Worm (Caenorhabditis elegans) whole organism, L4 larva: ENCODE data around the gene lmtr-3.

Experiments
- F10B5.3 ChIP-seq: sonication (generic microtip); optimal IDR thresholded peaks from 2 replicates; lab custom pipeline; 2016; ENCODE audit warnings: mild to moderate bottlenecking, missing genetic modification characterization, missing compliant biosample characterization
- F37D6.2 ChIP-seq: sonication (generic microtip); optimal IDR thresholded peaks from 2 replicates; lab custom pipeline; 2016; ENCODE audit warnings: mild to moderate bottlenecking, missing genetic modification characterization, missing compliant biosample characterization
- T26A8.4 ChIP-seq: fragments of 200-800 bp; sonication (Bioruptor generic); IDR thresholded peaks from 2 replicates; pipeline ENCODE4 v1.3.6; 2022; ENCODE audit warnings: missing genetic modification characterization, missing compliant biosample characterization
- Y105C5A.15 ChIP-seq: fragments of 200-800 bp; sonication (Bioruptor generic); IDR thresholded peaks from 2 replicates; pipeline ENCODE4 v1.3.6; 2022; ENCODE audit warnings: missing genetic modification characterization, missing compliant biosample characterization
- Y48G9A.11 ChIP-seq: fragments of 200-800 bp; sonication (Bioruptor generic); IDR thresholded peaks from 2 replicates; pipeline ENCODE4 v1.3.6; 2022; ENCODE audit warnings: missing genetic modification reagents, missing genetic modification characterization, missing compliant biosample characterization
- Y5F2A.4 ChIP-seq: fragments of 200-800 bp; sonication (Bioruptor generic); optimal IDR thresholded peaks from 2 replicates; lab custom pipeline; 2018; ENCODE audit warnings: mild to moderate bottlenecking, missing genetic modification characterization, missing compliant biosample characterization
- aly-2 ChIP-seq: sonication (generic microtip); optimal IDR thresholded peaks from 2 replicates; lab custom pipeline; 2018; ENCODE audit warnings: missing biosample characterization, missing genetic modification characterization
- attf-4 ChIP-seq: sonication (generic microtip); optimal IDR thresholded peaks from 3 replicates; lab custom pipeline; 2017; ENCODE audit warnings: missing biosample characterization, missing genetic modification characterization
- ceh-28 ChIP-seq: fragments of 150-350 bp; optimal IDR thresholded peaks from 2 replicates; lab custom pipeline; 2014; ENCODE audit warnings: missing biosample characterization, missing genetic modification reagents, missing genetic modification characterization
- ceh-82 ChIP-seq: sonication (generic microtip); optimal IDR thresholded peaks from 2 replicates; lab custom pipeline; 2017; ENCODE audit warnings: missing biosample characterization, missing genetic modification characterization
- ctbp-1 ChIP-seq: fragments of 200-800 bp; sonication (Bioruptor generic); IDR thresholded peaks from 2 replicates; pipeline ENCODE4 v1.3.6; 2022; ENCODE audit warnings: missing genetic modification reagents, missing genetic modification characterization, missing compliant biosample characterization
- daf-12 ChIP-seq: fragments of 150-350 bp; optimal IDR thresholded peaks from 2 replicates; lab custom pipeline; 2014; ENCODE audit warnings: missing biosample characterization, missing genetic modification reagents, missing genetic modification characterization
- dmd-9 ChIP-seq: fragments of 200-800 bp; sonication (Bioruptor generic); IDR thresholded peaks from 2 replicates; pipeline ENCODE4 v1.3.6; 2022; ENCODE audit warnings: missing genetic modification reagents, missing genetic modification characterization, missing compliant biosample characterization
- dpl-1 ChIP-seq: fragments of 150-350 bp; optimal IDR thresholded peaks from 2 replicates; lab custom pipeline; 2014; ENCODE audit warnings: missing biosample characterization, missing genetic modification reagents, missing genetic modification characterization
- fkh-10 ChIP-seq: fragments of 150-350 bp; optimal IDR thresholded peaks from 2 replicates; lab custom pipeline; 2014; ENCODE audit warnings: missing biosample characterization, missing genetic modification reagents, missing genetic modification characterization
- gei-8 ChIP-seq: fragments of 200-800 bp; sonication (Bioruptor generic); optimal IDR thresholded peaks from 2 replicates; lab custom pipeline; 2018; ENCODE audit warnings: mild to moderate bottlenecking, missing genetic modification characterization, missing compliant biosample characterization
- hif-1 ChIP-seq, 2 experiments: sonication (generic microtip); optimal IDR thresholded peaks; 2 replicates each; lab custom pipeline; 2016 to 2017; ENCODE audit warnings: missing compliant biosample characterization in 2 of 2, missing genetic modification characterization in 2 of 2, missing genetic modification reagents in 2 of 2, missing genotype in 2 of 2, mild to moderate bottlenecking in 1 of 2
- hlh-11 ChIP-seq: fragments of 200-800 bp; sonication (Bioruptor generic); optimal IDR thresholded peaks from 2 replicates; lab custom pipeline; 2018; ENCODE audit warnings: mild to moderate bottlenecking, missing genetic modification characterization, missing compliant biosample characterization
- hlh-30 ChIP-seq: sonication (generic microtip); optimal IDR thresholded peaks from 2 replicates; lab custom pipeline; 2017; ENCODE audit warnings: antibody characterized with exemption, mild to moderate bottlenecking, missing genetic modification characterization, missing compliant biosample characterization; ENCODE audit not compliant: insufficient read depth
- jun-1 ChIP-seq: fragments of 150-350 bp; optimal IDR thresholded peaks from 2 replicates; lab custom pipeline; 2014; ENCODE audit warnings: missing biosample characterization, missing genetic modification reagents, missing genetic modification characterization
- lim-7 ChIP-seq: fragments of 200-800 bp; sonication (Bioruptor generic); IDR thresholded peaks from 2 replicates; pipeline ENCODE4 v1.3.6; 2022; ENCODE audit warnings: missing genetic modification characterization, missing compliant biosample characterization
- lin-38 ChIP-seq: fragments of 200-800 bp; sonication (Bioruptor generic); IDR thresholded peaks from 2 replicates; pipeline ENCODE4 v1.3.6; 2022; ENCODE audit warnings: missing genetic modification reagents, missing genetic modification characterization, missing compliant biosample characterization
- lin-39 ChIP-seq: fragments of 150-350 bp; optimal IDR thresholded peaks from 2 replicates; lab custom pipeline; 2014; ENCODE audit warnings: missing biosample characterization, missing genetic modification reagents, missing genetic modification characterization
- lir-3 ChIP-seq: sonication (generic microtip); optimal IDR thresholded peaks from 2 replicates; lab custom pipeline; 2016; ENCODE audit warnings: mild to moderate bottlenecking, missing genetic modification characterization, missing compliant biosample characterization
- lsy-2 ChIP-seq, 2 experiments: fragments of 150-350 bp in 1 of 2; sonication (generic microtip) in 1 of 2; optimal IDR thresholded peaks; 2 replicates each; lab custom pipeline; 2014 to 2017; ENCODE audit warnings: missing biosample characterization in 2 of 2, missing genetic modification characterization in 2 of 2
- madf-9 ChIP-seq: fragments of 200-800 bp; sonication (Bioruptor generic); conservative IDR thresholded peaks from 2 replicates; pipeline ENCODE4 v1.3.6; 2022; ENCODE audit warnings: missing genetic modification reagents, missing genetic modification characterization, missing compliant biosample characterization
- mdl-1 ChIP-seq, 2 experiments: fragments of 150-350 bp in 1 of 2; sonication (generic microtip) in 1 of 2; optimal IDR thresholded peaks; 2 replicates each; lab custom pipeline; 2014 to 2017; ENCODE audit warnings: missing biosample characterization in 2 of 2, missing genetic modification characterization in 2 of 2
- mdt-29 ChIP-seq: fragments of 200-800 bp; sonication (Bioruptor generic); IDR thresholded peaks from 2 replicates; pipeline ENCODE4 v1.3.6; 2022; ENCODE audit warnings: missing genetic modification reagents, missing genetic modification characterization, missing compliant biosample characterization
- mes-2 ChIP-seq: sonication (generic microtip); optimal IDR thresholded peaks from 2 replicates; lab custom pipeline; 2016; ENCODE audit warnings: missing genotype, mild to moderate bottlenecking, missing genetic modification characterization, missing compliant biosample characterization; ENCODE audit not compliant: poor library complexity, severe bottlenecking
- nhr-102 ChIP-seq: sonication (generic microtip); optimal IDR thresholded peaks from 2 replicates; lab custom pipeline; 2016; ENCODE audit warnings: mild to moderate bottlenecking, missing genetic modification characterization, moderate library complexity, missing compliant biosample characterization
- nhr-28 ChIP-seq: fragments of 150-350 bp; optimal IDR thresholded peaks from 2 replicates; lab custom pipeline; 2014; ENCODE audit warnings: missing biosample characterization, missing genetic modification characterization
- nhr-42 ChIP-seq: fragments of 200-800 bp; sonication (Bioruptor generic); IDR thresholded peaks from 2 replicates; pipeline ENCODE4 v1.3.6; 2022; ENCODE audit warnings: missing genetic modification characterization, missing compliant biosample characterization
- nhr-48 ChIP-seq: sonication (generic microtip); optimal IDR thresholded peaks from 2 replicates; lab custom pipeline; 2016; ENCODE audit warnings: mild to moderate bottlenecking, missing genetic modification characterization, missing compliant biosample characterization
- nhr-76 ChIP-seq: fragments of 150-350 bp; optimal IDR thresholded peaks from 2 replicates; lab custom pipeline; 2014; ENCODE audit warnings: missing biosample characterization, missing genetic modification characterization
- nhr-77 ChIP-seq: fragments of 150-350 bp; optimal IDR thresholded peaks from 2 replicates; lab custom pipeline; 2014; ENCODE audit warnings: missing biosample characterization, missing genetic modification characterization
- php-3 ChIP-seq: fragments of 200-800 bp; sonication (Bioruptor generic); IDR thresholded peaks from 2 replicates; pipeline ENCODE4 v1.3.6; 2022; ENCODE audit warnings: missing genetic modification reagents, missing genetic modification characterization, missing compliant biosample characterization
- pqm-1 ChIP-seq: sonication (generic microtip); optimal IDR thresholded peaks from 2 replicates; lab custom pipeline; 2017; ENCODE audit warnings: missing biosample characterization, missing genetic modification characterization
- rbr-2 ChIP-seq: sonication (generic microtip); optimal IDR thresholded peaks from 2 replicates; lab custom pipeline; 2016; ENCODE audit warnings: missing genotype, missing genetic modification characterization, missing compliant biosample characterization
- sdz-12 ChIP-seq: fragments of 200-800 bp; sonication (Bioruptor generic); optimal IDR thresholded peaks from 2 replicates; lab custom pipeline; 2018; ENCODE audit warnings: mild to moderate bottlenecking, missing genetic modification characterization, missing compliant biosample characterization
- snpc-1.2 ChIP-seq: fragments of 200-800 bp; sonication (Bioruptor generic); IDR thresholded peaks from 2 replicates; pipeline ENCODE4 v1.3.6; 2022; ENCODE audit warnings: missing genetic modification reagents, missing genetic modification characterization, missing compliant biosample characterization
- spr-1 ChIP-seq: sonication (generic microtip); optimal IDR thresholded peaks from 2 replicates; lab custom pipeline; 2016; ENCODE audit warnings: mild to moderate bottlenecking, missing genetic modification characterization, missing compliant biosample characterization
- tag-97 ChIP-seq: fragments of 200-800 bp; sonication (Bioruptor generic); IDR thresholded peaks from 2 replicates; pipeline ENCODE4 v1.3.6; 2022; ENCODE audit warnings: missing genetic modification characterization, missing compliant biosample characterization
- tra-1 ChIP-seq: fragments of 200-800 bp; sonication (Bioruptor generic); IDR thresholded peaks from 2 replicates; pipeline ENCODE4 v1.3.6; 2022; ENCODE audit warnings: missing genetic modification reagents, missing genetic modification characterization, missing compliant biosample characterization
- unc-130 ChIP-seq: sonication (generic microtip); optimal IDR thresholded peaks from 2 replicates; lab custom pipeline; 2016; ENCODE audit warnings: missing genetic modification reagents, missing genetic modification characterization, missing compliant biosample characterization
- zip-2 ChIP-seq: fragments of 150-350 bp; optimal IDR thresholded peaks from 2 replicates; lab custom pipeline; 2014; ENCODE audit warnings: missing biosample characterization, missing genetic modification characterization
- ztf-7 ChIP-seq: fragments of 150-350 bp; optimal IDR thresholded peaks from 2 replicates; lab custom pipeline; 2014; ENCODE audit warnings: missing biosample characterization, missing genetic modification characterization

Gene lmtr-3

ce11 chrV:11078104-11078724 is 45.8 kb upstream of the lmtr-3 start, which contains the start of gene act-2 (continued):
- TF ChIP-seq nhr-102, result no peak
- no peak for TF ChIP-seq F10B5.3 (tag; lab: Kevin White, UChicago)
- peak; percentile 88 for TF ChIP-seq hlh-30 (tag; lab: Kevin White, UChicago)
- TF ChIP-seq mdt-29 (GFP tag; lab: Robert Waterston, UW), result 0 out of 2 replicates have a peak, but pooled peaks have one; percentile 32
- TF ChIP-seq rbr-2, result peak; percentile 72
- TF ChIP-seq gei-8, result no peak
- TF ChIP-seq lin-39 (tag; lab: Kevin White, UChicago), result no peak
- no peak for TF ChIP-seq snpc-1.2 (GFP tag; lab: Robert Waterston, UW)
- TF ChIP-seq fkh-10 (GFP tag; lab: Kevin White, UChicago), result peak; percentile 64
- no peak for TF ChIP-seq Y105C5A.15 (GFP tag; lab: Robert Waterston, UW)
- TF ChIP-seq mes-2 (tag; lab: Kevin White, UChicago), result peak; percentile 76
- no peak for TF ChIP-seq T26A8.4
- no peak for TF ChIP-seq F37D6.2
- peak in 1 of 2 experiments; percentile 69 for TF ChIP-seq mdl-1 (tag; optimal IDR thresholded peaks at IDR 0.05; lab: Kevin White, UChicago)
- no peak for TF ChIP-seq tag-97 (GFP tag; lab: Robert Waterston, UW)
- peak; percentile 59; the same call in 1 of the 2 replicates for TF ChIP-seq madf-9 (GFP tag; lab: Robert Waterston, UW)
- peak in 1 of 2 experiments; percentile 44 for TF ChIP-seq hif-1 (tag; optimal IDR thresholded peaks at IDR 0.05; lab: Kevin White, UChicago)
- TF ChIP-seq dmd-9, result no peak
- no peak for TF ChIP-seq Y5F2A.4
- peak; percentile 21 for TF ChIP-seq unc-130 (GFP tag; lab: Kevin White, UChicago)
- TF ChIP-seq lin-38 (GFP tag; lab: Robert Waterston, UW), result peak; percentile 94
- peak; percentile 37 for TF ChIP-seq spr-1 (tag; lab: Kevin White, UChicago)
- 0 out of 2 replicates have a peak, but pooled peaks have one; percentile 26 for TF ChIP-seq ctbp-1 (GFP tag; lab: Robert Waterston, UW)
- no peak for TF ChIP-seq ceh-28 (tag; lab: Kevin White, UChicago)
- peak; percentile 93 for TF ChIP-seq dpl-1
- no peak for TF ChIP-seq php-3
- TF ChIP-seq zip-2 (tag; lab: Kevin White, UChicago), result no peak
- peak; percentile 55 for TF ChIP-seq nhr-28 (tag; lab: Kevin White, UChicago)
- TF ChIP-seq hlh-11 (tag; lab: Kevin White, UChicago), result peak; percentile 86
- no peak for TF ChIP-seq nhr-42 (GFP tag; lab: Robert Waterston, UW)
- no peak for TF ChIP-seq nhr-48
- TF ChIP-seq pqm-1, result peak; percentile 71
- TF ChIP-seq Y48G9A.11 (GFP tag; lab: Robert Waterston, UW), result 0 out of 2 replicates have a peak, but pooled peaks have one; percentile 42
- no peak for TF ChIP-seq sdz-12 (GFP tag; lab: Kevin White, UChicago)
- TF ChIP-seq lsy-2 (tag; optimal IDR thresholded peaks at IDR 0.05; lab: Kevin White, UChicago), result peak in 1 of 2 experiments; percentile 84
- no peak for TF ChIP-seq nhr-76
- TF ChIP-seq lim-7 (GFP tag; lab: Robert Waterston, UW), result no peak
- TF ChIP-seq jun-1, result no peak
- no peak for TF ChIP-seq daf-12
- no peak for TF ChIP-seq aly-2 (tag; lab: Kevin White, UChicago)
- 0 out of 2 replicates have a peak, but pooled peaks have one; percentile 45 for TF ChIP-seq tra-1 (GFP tag; lab: Robert Waterston, UW)
- TF ChIP-seq attf-4 (tag; lab: Kevin White, UChicago), result no peak
- TF ChIP-seq ztf-7, result no peak
- no peak for TF ChIP-seq lir-3 (tag; lab: Kevin White, UChicago)
- TF ChIP-seq ceh-82 (tag; lab: Kevin White, UChicago), result no peak
- peak; percentile 32 for TF ChIP-seq nhr-77 (tag; lab: Kevin White, UChicago)
